Fruit fly (Drosophila melanogaster): Measurements from ENCODE around the gene CG11586.
A peak's percentile ranks its signal among the peaks of the same experiment; 100 is the strongest.

CG11586 gene

DNA sequence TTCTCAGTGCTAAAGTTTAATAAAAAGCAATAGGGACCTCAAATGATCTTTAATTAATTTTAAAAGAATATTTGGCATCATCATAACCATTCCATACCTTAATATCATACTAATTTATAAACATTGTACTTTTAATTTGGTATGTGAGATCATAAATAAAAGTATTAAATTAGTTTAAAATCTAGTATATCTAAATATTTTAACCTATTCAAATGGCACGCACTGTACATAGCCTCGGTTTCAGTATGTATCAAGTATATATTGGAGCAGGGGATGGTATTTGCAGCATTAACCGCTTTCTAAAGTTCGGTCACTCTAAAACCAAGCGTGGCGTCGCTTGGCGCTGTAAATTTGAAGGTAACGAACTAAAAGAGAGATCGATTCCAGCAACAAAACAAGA is 19.8 kb downstream of the CG11586 start, which contains the start of gene pav (continued):
- TF ChIP-seq Dbx (GFP tag; IDR thresholded peaks at IDR 0.05) (peak; percentile 35; the same call in 1 of the 3 replicates), sob (GFP tag; IDR thresholded peaks at IDR 0.05) (peak; percentile 49), C15 (GFP tag; IDR thresholded peaks at IDR 0.05) (no peak), CG3726 (GFP tag; IDR thresholded peaks at IDR 0.05) (no peak), Rx (GFP tag; IDR thresholded peaks at IDR 0.05) (peak; percentile 8; the same call in 1 of the 2 replicates), CG6175 (GFP tag; IDR thresholded peaks at IDR 0.05) (no peak), CG30403 (GFP tag; optimal IDR thresholded peaks at IDR 0.05) (peak; percentile 54), CG11560 (tag; IDR thresholded peaks at IDR 0.05) (no peak), Sin3A (optimal IDR thresholded peaks at IDR 0.05) (no peak), lola (GFP tag; optimal IDR thresholded peaks at IDR 0.05) (peak in 1 of 3 experiments; percentile 30), CG17829 (tag; optimal IDR thresholded peaks at IDR 0.05) (peak; percentile 62), Scr (GFP tag; IDR thresholded peaks at IDR 0.05; ENCODE audit: partially characterized antibody) (no peak), grau (tag; optimal IDR thresholded peaks at IDR 0.05) (peak; percentile 65), cato (GFP tag; optimal IDR thresholded peaks at IDR 0.05; ENCODE audit: borderline replicate concordance) (no peak), p53 (GFP tag; optimal IDR thresholded peaks at IDR 0.05) (no peak), Oli (tag; optimal IDR thresholded peaks at IDR 0.05) (no peak), CTCF (GFP tag; optimal IDR thresholded peaks at IDR 0.05) (no peak), dm (GFP tag; optimal IDR thresholded peaks at IDR 0.05) (peak; percentile 51), CG12236 (GFP tag; optimal IDR thresholded peaks at IDR 0.05) (no peak), CG14441 (GFP tag; IDR thresholded peaks at IDR 0.05) (peak; percentile 55), CG10959 (GFP tag; IDR thresholded peaks at IDR 0.05) (no peak), Tbp (GFP tag; optimal IDR thresholded peaks at IDR 0.05) (no peak), Dek (tag; optimal IDR thresholded peaks at IDR 0.05) (peak; percentile 35), CG4820 (GFP tag; optimal IDR thresholded peaks at IDR 0.05) (no peak), CG10462 (GFP tag; optimal IDR thresholded peaks at IDR 0.05) (no peak), kay (GFP tag; optimal IDR thresholded peaks at IDR 0.05) (no peak), vvl (GFP tag; IDR thresholded peaks at IDR 0.05) (peak; percentile 70), CG9797 (GFP tag; optimal IDR thresholded peaks at IDR 0.05) (peak; percentile 79), Taf1 (GFP tag; IDR thresholded peaks at IDR 0.05) (peak; percentile 39; the same call in 1 of the 2 replicates), Rfx (GFP tag; IDR thresholded peaks at IDR 0.05) (peak; percentile 69), tna (GFP tag; IDR thresholded peaks at IDR 0.05; ENCODE audit: partially characterized antibody) (no peak), CG17328 (GFP tag; IDR thresholded peaks at IDR 0.05) (no peak), Mad (GFP tag; optimal IDR thresholded peaks at IDR 0.05) (peak; percentile 4), trh (GFP tag; optimal IDR thresholded peaks at IDR 0.05) (no peak), mld (GFP tag; IDR thresholded peaks at IDR 0.05; ENCODE audit: partially characterized antibody) (no peak), CG1832 (GFP tag; optimal IDR thresholded peaks at IDR 0.05) (no peak), CrebB (tag; optimal IDR thresholded peaks at IDR 0.05) (peak; percentile 2), pb (GFP tag; optimal IDR thresholded peaks at IDR 0.05) (no peak), CG7928 (GFP tag; optimal IDR thresholded peaks at IDR 0.05) (no peak), CG10979 (tag; optimal IDR thresholded peaks at IDR 0.05) (peak; percentile 41), CG15514 (GFP tag; optimal IDR thresholded peaks at IDR 0.05) (peak; percentile 58), prd (optimal IDR thresholded peaks at IDR 0.05) (no peak), prd (GFP tag; IDR thresholded peaks at IDR 0.05) (peak; percentile 67), fru (optimal IDR thresholded peaks at IDR 0.05) (no peak), HLH54F (GFP tag; optimal IDR thresholded peaks at IDR 0.05) (no peak), gcm (GFP tag; optimal IDR thresholded peaks at IDR 0.05) (no peak), CG31224 (GFP tag; IDR thresholded peaks at IDR 0.05) (no peak), ATbp (GFP tag; optimal IDR thresholded peaks at IDR 0.05) (no peak), CG34422 (GFP tag; IDR thresholded peaks at IDR 0.05) (0 out of 3 replicates have a peak, but pooled peaks have one; percentile 29), Camta (GFP tag; optimal IDR thresholded peaks at IDR 0.05) (no peak), Dp (GFP tag; optimal IDR thresholded peaks at IDR 0.05) (peak; percentile 92), al (GFP tag; IDR thresholded peaks at IDR 0.05) (0 out of 2 replicates have a peak, but pooled peaks have one; percentile 26), fd64A (GFP tag; optimal IDR thresholded peaks at IDR 0.05) (no peak)

All from whole organism, embryonic.